Fruit fly (Drosophila melanogaster) whole organism, adult: ENCODE results near the gene CG31913.

Experiments used
- CG11617 ChIP-seq: fragments of 200-800 bp; sonication (Bioruptor generic); optimal IDR thresholded peaks from 2 replicates; lab custom pipeline; 2017; ENCODE audit warnings: mild to moderate bottlenecking, missing biosample characterization, missing genetic modification reagents, missing genetic modification characterization
- CG12768 ChIP-seq: fragments of 200-800 bp; sonication (Bioruptor generic); optimal IDR thresholded peaks from 2 replicates; lab custom pipeline; 2017; ENCODE audit warnings: missing biosample characterization, missing genetic modification characterization, mild to moderate bottlenecking, moderate library complexity, missing genetic modification reagents
- CG14711 ChIP-seq: fragments of 200-800 bp; sonication (Bioruptor generic); optimal IDR thresholded peaks from 2 replicates; lab custom pipeline; 2018; ENCODE audit warnings: missing biosample characterization, mild to moderate bottlenecking, missing genetic modification characterization, moderate library complexity
- CG1620 ChIP-seq: fragments of 200-800 bp; sonication (Bioruptor generic); optimal IDR thresholded peaks from 2 replicates; lab custom pipeline; 2016; ENCODE audit warnings: missing biosample characterization, missing genetic modification characterization
- CG33017 ChIP-seq: fragments of 200-800 bp; sonication (Bioruptor generic); optimal IDR thresholded peaks from 2 replicates; lab custom pipeline; 2018; ENCODE audit warnings: missing biosample characterization, mild to moderate bottlenecking, missing genetic modification characterization, moderate library complexity
- CG5204 ChIP-seq: fragments of 200-800 bp; sonication (Bioruptor generic); optimal IDR thresholded peaks from 2 replicates; lab custom pipeline; 2016; ENCODE audit warnings: missing biosample characterization, missing genetic modification characterization
- CG7045 ChIP-seq: fragments of 200-800 bp; sonication (Bioruptor generic); optimal IDR thresholded peaks from 2 replicates; lab custom pipeline; 2017; ENCODE audit warnings: missing biosample characterization, mild to moderate bottlenecking, missing genetic modification characterization
- CG7101 ChIP-seq: fragments of 200-800 bp; sonication (Bioruptor generic); optimal IDR thresholded peaks from 2 replicates; lab custom pipeline; 2018; ENCODE audit warnings: missing biosample characterization, mild to moderate bottlenecking, missing genetic modification characterization, moderate library complexity
- Clk ChIP-seq: fragments of 200-800 bp; sonication (Bioruptor generic); optimal IDR thresholded peaks from 2 replicates; lab custom pipeline; 2017; ENCODE audit warnings: missing biosample characterization, missing genetic modification characterization
- Crg-1 ChIP-seq: fragments of 200-800 bp; sonication (Bioruptor generic); optimal IDR thresholded peaks from 2 replicates; lab custom pipeline; 2016; ENCODE audit warnings: missing biosample characterization, missing genetic modification characterization
- Hr96 ChIP-seq: fragments of 200-800 bp; sonication (Bioruptor generic); optimal IDR thresholded peaks from 2 replicates; lab custom pipeline; 2016; ENCODE audit warnings: missing biosample characterization, missing genetic modification characterization
- Mnt ChIP-seq: fragments of 200-800 bp; sonication (Bioruptor generic); optimal IDR thresholded peaks from 2 replicates; lab custom pipeline; 2016; ENCODE audit warnings: missing biosample characterization, mild to moderate bottlenecking, missing genetic modification characterization
- bab1 ChIP-seq: fragments of 200-800 bp; sonication (Bioruptor generic); optimal IDR thresholded peaks from 3 replicates; lab custom pipeline; 2019; ENCODE audit warnings: missing biosample characterization, mild to moderate bottlenecking, missing genetic modification characterization, moderate library complexity
- cic ChIP-seq: fragments of 200-800 bp; sonication (Bioruptor generic); optimal IDR thresholded peaks from 2 replicates; lab custom pipeline; 2017; ENCODE audit warnings: missing biosample characterization, mild to moderate bottlenecking, missing genetic modification characterization, moderate library complexity
- cnc ChIP-seq, 2 experiments: fragments of >200 bp; optimal IDR thresholded peaks; 2 replicates each; lab custom pipeline; 2017
- kay ChIP-seq: fragments of 200-800 bp; sonication (Bioruptor generic); peaks from one replicate; lab custom pipeline; 2016; ENCODE audit warnings: missing biosample characterization, missing genetic modification characterization, borderline replicate concordance
- ovo ChIP-seq: fragments of 200-800 bp; sonication (Bioruptor generic); optimal IDR thresholded peaks from 2 replicates; lab custom pipeline; 2016; ENCODE audit warnings: missing biosample characterization, missing genetic modification characterization
- pad ChIP-seq: fragments of 200-800 bp; sonication (Bioruptor generic); optimal IDR thresholded peaks from 3 replicates; lab custom pipeline; 2017; ENCODE audit warnings: missing biosample characterization, missing genetic modification characterization, mild to moderate bottlenecking, moderate library complexity, missing genetic modification reagents
- tj ChIP-seq: fragments of 200-800 bp; sonication (Bioruptor generic); optimal IDR thresholded peaks from 3 replicates; lab custom pipeline; 2017; ENCODE audit warnings: missing biosample characterization, mild to moderate bottlenecking, missing genetic modification characterization, moderate library complexity
- toe ChIP-seq: fragments of 200-800 bp; sonication (Bioruptor generic); optimal IDR thresholded peaks from 2 replicates; lab custom pipeline; 2016; ENCODE audit warnings: missing biosample characterization, missing genetic modification characterization

The CG31913 gene

DNA sequence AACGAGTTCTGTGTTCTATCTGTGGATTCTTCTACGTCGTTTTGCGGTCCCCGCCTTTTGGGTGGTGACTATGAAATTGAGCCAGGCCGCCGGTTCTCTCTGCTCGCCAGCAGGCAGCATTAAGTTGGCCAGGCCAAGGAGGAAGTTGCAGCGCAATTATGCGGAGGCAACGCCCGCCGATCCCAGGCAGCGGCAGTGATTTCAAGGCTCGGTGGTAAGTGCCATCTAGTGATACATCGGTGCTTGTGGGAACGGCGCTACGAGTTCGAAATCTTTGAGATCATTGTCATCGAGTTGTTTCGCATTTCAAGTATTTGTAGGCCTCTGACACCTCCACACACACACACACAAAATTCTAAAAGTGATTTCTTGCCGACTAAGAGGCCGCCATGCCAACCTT, at the start of gene CG31913:
TSS of gene CG31913 (plus strand) at position 301 of the 400 bp plus-strand sequence.
- TF ChIP-seq Mnt (GFP tag; lab: Kevin White, UChicago), result no peak
- TF ChIP-seq tj (GFP tag; lab: Kevin White, UChicago), result no peak
- no peak for TF ChIP-seq kay (GFP tag; lab: Kevin White, UChicago)
- no peak for TF ChIP-seq Hr96 (GFP tag; lab: Kevin White, UChicago)
- TF ChIP-seq Crg-1 (GFP tag; lab: Kevin White, UChicago), result no peak
- TF ChIP-seq bab1, result no peak
- TF ChIP-seq CG33017, result no peak

DNA sequence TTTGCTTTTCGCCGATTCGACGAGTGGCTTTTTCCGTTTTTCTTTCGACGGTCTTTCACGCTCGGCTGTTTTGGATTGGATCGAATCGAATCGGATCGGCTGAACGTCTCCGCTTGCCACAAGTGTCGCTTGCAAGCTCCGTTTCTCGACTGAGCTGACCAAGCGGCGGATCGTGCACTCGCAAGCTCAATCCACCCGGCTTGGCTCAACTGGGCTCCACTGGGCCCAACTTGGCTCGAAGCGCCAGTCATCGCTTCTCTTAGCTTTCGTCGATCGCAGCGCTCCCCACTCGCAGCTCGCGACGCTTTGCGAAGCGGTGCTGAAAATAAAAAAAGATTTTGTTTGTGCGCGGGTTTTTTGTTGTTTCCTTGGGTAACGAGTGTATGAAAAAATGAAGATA, 43.1 kb upstream of the CG31913 start:
- TF ChIP-seq tj (GFP tag; lab: Kevin White, UChicago) (peak; percentile 10), Mnt (GFP tag; lab: Kevin White, UChicago) (no peak), kay (GFP tag; lab: Kevin White, UChicago) (no peak), CG11617 (GFP tag; lab: Kevin White, UChicago) (no peak), CG12768 (GFP tag; lab: Kevin White, UChicago) (no peak), Crg-1 (GFP tag; lab: Kevin White, UChicago) (no peak), CG14711 (tag; lab: Kevin White, UChicago) (no peak), Hr96 (GFP tag; lab: Kevin White, UChicago) (no peak)

DNA sequence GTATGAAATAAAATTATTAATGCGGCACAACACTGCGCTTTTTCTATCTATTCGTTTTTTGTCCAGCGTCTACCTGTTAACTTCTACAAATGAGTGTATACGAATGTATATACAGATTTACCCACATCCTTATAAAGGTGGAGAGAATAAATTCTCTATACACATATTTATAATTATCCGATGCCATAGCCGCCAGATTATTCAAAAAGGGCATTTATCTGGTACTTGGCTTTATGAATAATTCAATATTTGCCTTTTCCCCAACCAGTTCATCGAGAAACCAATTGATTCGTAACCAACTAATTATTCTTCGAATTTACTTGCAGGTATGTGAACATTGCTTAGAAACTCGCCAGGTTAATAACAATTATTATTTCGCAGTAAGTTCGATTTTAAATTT, 42.7 kb upstream of the CG31913 start, which contains the start of gene CG11147:
TSS of gene CG11147 (minus strand) at position 101 of the 400 bp plus-strand sequence.
- TF ChIP-seq CG1620 (GFP tag; lab: Kevin White, UChicago) (no peak), tj (GFP tag; lab: Kevin White, UChicago) (no peak)

DNA sequence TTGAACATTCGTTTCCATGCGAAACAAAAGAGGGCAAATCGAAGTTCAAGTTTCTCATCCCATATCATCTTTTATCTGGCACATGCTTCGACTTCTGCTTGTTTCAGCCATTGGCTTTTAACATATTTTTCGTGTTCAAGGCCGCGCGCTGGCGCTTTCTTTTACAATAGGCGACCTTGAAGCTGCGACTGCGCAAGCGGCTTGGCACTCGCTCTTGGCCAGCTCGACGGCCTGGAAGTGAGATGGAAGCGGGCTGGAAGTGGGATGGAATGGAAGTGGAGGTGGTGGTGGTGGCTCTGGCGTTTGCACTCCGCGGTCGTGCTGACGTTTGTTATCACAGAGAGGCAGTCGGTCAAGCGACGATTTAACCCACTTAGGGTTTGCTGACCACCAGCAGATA, 41.4 kb upstream of the CG31913 start:
- TF ChIP-seq CG14711 (tag; lab: Kevin White, UChicago) (no peak), tj (GFP tag; lab: Kevin White, UChicago) (peak; percentile 23), ovo (GFP tag; lab: Kevin White, UChicago) (no peak)

DNA sequence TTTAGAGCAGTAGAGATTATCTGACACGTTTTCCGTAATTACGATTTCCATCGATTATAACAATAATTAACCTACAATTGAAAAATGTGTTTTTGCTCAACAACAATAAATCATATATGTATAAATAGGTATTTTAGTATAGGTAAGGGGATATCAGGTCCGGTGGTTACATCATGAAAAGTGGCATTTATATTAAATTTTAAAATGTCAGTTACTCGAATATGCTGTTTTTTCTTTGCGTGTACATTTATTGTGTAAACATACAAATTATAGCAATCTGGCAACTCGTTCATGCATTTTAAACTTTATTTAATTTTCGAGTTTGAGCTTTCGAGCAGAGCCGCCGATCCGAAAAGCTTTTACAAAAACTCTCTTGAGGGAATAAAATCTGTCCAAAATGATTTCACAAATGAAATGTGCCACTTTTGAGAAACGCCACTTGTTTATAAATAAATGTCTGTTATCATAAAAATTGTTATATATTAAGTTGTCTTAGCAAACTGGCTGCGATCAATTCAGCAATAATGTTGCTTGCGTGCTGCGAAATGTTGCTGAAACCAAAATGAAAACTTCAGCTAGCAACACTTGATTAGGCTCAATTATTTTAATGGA, 40.2 kb upstream of the CG31913 start:
- no peak for TF ChIP-seq cic (GFP tag; lab: Kevin White, UChicago)
- no peak for TF ChIP-seq CG1620 (GFP tag; lab: Kevin White, UChicago)
- TF ChIP-seq kay (GFP tag; lab: Kevin White, UChicago), result peak; percentile 88

DNA sequence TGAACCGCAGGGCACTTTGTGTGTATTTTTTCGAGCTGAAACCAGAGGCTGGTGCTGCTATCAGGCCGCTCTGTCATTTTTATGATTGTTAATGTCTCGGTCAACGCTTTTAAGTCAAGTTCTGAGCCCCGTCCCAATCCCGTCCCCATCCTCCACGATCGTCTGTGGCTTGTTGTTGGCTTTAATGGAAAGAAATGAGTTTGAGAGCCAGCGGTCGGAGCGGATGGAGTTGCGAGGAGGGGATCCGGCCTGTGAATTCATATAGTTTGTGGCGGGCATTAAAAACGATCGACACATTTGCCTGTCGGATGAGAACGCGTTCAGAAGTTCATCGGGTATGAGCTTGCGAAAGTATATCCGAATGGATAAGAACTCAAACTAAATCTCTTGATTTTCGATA, 38.0 kb upstream of the CG31913 start, which contains the start of gene CG11029:
TSS of gene CG11029 (plus strand) at position 301 of the 400 bp plus-strand sequence.
- TF ChIP-seq CG7045 (GFP tag; lab: Kevin White, UChicago), result no peak
- no peak for TF ChIP-seq pad (GFP tag; lab: Kevin White, UChicago)
- no peak for TF ChIP-seq tj (GFP tag; lab: Kevin White, UChicago)
- TF ChIP-seq Crg-1 (GFP tag; lab: Kevin White, UChicago), result no peak
- no peak for TF ChIP-seq CG12768 (GFP tag; lab: Kevin White, UChicago)
- TF ChIP-seq cnc (optimal IDR thresholded peaks at IDR 0.05; lab: Kevin White, UChicago), result no peak
- TF ChIP-seq CG33017, result no peak
- TF ChIP-seq CG5204 (GFP tag; lab: Kevin White, UChicago), result no peak
- no peak for TF ChIP-seq ovo (GFP tag; lab: Kevin White, UChicago)
- TF ChIP-seq Clk (GFP tag; lab: Kevin White, UChicago), result no peak
- no peak for TF ChIP-seq kay (GFP tag; lab: Kevin White, UChicago)
- TF ChIP-seq Hr96 (GFP tag; lab: Kevin White, UChicago), result no peak
- no peak for TF ChIP-seq bab1
- TF ChIP-seq CG11617 (GFP tag; lab: Kevin White, UChicago), result no peak
- no peak for TF ChIP-seq CG7101
- TF ChIP-seq CG14711 (tag; lab: Kevin White, UChicago), result no peak

DNA sequence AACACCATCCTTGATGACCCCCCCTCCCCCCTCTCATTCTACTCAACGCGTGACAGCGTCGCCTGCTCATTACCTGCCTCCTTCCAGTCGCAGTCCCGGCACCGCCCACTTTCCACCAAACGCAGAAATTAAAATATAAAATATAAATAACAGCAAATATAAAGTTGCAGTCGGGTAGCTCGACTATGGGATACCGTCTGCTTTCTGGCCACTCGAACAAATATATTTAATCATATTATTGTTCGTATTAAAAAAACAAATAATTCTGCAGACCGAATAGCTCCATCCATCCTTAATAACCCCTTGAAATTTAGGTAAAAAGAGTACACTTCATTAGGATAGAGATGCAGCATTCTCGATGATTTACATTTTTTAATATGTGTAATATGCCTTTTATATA, 35.6 kb upstream of the CG31913 start:
- no peak for TF ChIP-seq cnc (optimal IDR thresholded peaks at IDR 0.05; lab: Kevin White, UChicago)
- no peak for TF ChIP-seq CG5204 (GFP tag; lab: Kevin White, UChicago)
- no peak for TF ChIP-seq toe (GFP tag; lab: Kevin White, UChicago)
- no peak for TF ChIP-seq cic (GFP tag; lab: Kevin White, UChicago)
- no peak for TF ChIP-seq tj (GFP tag; lab: Kevin White, UChicago)
- TF ChIP-seq CG12768 (GFP tag; lab: Kevin White, UChicago), result no peak
- TF ChIP-seq Crg-1 (GFP tag; lab: Kevin White, UChicago), result no peak
- no peak for TF ChIP-seq Hr96 (GFP tag; lab: Kevin White, UChicago)
- TF ChIP-seq CG33017, result no peak
- no peak for TF ChIP-seq Mnt (GFP tag; lab: Kevin White, UChicago)
- TF ChIP-seq kay (GFP tag; lab: Kevin White, UChicago), result no peak
- TF ChIP-seq ovo (GFP tag; lab: Kevin White, UChicago), result no peak
- no peak for TF ChIP-seq Clk (GFP tag; lab: Kevin White, UChicago)
- TF ChIP-seq pad (GFP tag; lab: Kevin White, UChicago), result no peak
- TF ChIP-seq CG14711 (tag; lab: Kevin White, UChicago), result no peak
- no peak for TF ChIP-seq CG11617 (GFP tag; lab: Kevin White, UChicago)
